Worm (Caenorhabditis elegans) whole organism, young adult: ENCODE results near the gene algn-13.
A peak's percentile ranks its signal among the peaks of the same experiment; 100 is the strongest.

Experiments used
- B0019.2 ChIP-seq: fragments of 200-800 bp; sonication (Bioruptor generic); conservative IDR thresholded peaks from 2 replicates; pipeline ENCODE4 v1.3.6; 2022; ENCODE audit warnings: missing genetic modification reagents, missing genetic modification characterization, missing compliant biosample characterization
- D2030.7 ChIP-seq: fragments of 200-800 bp; sonication (Bioruptor generic); IDR thresholded peaks from 2 replicates; pipeline ENCODE4 v1.3.6; 2022; ENCODE audit warnings: missing genetic modification reagents, missing genetic modification characterization, missing compliant biosample characterization
- F10E7.11 ChIP-seq: sonication (generic microtip); optimal IDR thresholded peaks from 2 replicates; lab custom pipeline; 2017; ENCODE audit warnings: mild to moderate bottlenecking, missing genetic modification characterization, moderate library complexity, missing compliant biosample characterization
- K11D2.4 ChIP-seq: fragments of 200-800 bp; sonication (Bioruptor generic); IDR thresholded peaks from 2 replicates; pipeline ENCODE4 v1.3.6; 2022; ENCODE audit warnings: missing genetic modification reagents, missing genetic modification characterization, missing compliant biosample characterization
- Y56A3A.18 ChIP-seq: fragments of 200-800 bp; sonication (Bioruptor generic); IDR thresholded peaks from 2 replicates; pipeline ENCODE4 v1.3.6; 2022; ENCODE audit warnings: missing genetic modification reagents, missing genetic modification characterization, missing compliant biosample characterization
- Y79H2A.3 ChIP-seq: fragments of 200-800 bp; sonication (Bioruptor generic); conservative IDR thresholded peaks from 2 replicates; pipeline ENCODE4 v1.3.6; 2022; ENCODE audit warnings: missing genetic modification reagents, missing genetic modification characterization, missing compliant biosample characterization
- ZK185.1 ChIP-seq: sonication (generic microtip); optimal IDR thresholded peaks from 2 replicates; lab custom pipeline; 2016; ENCODE audit warnings: mild to moderate bottlenecking, missing genetic modification characterization, missing compliant biosample characterization; ENCODE audit not compliant: poor library complexity, severe bottlenecking
- akir-1 ChIP-seq: fragments of 200-800 bp; sonication (Bioruptor generic); optimal IDR thresholded peaks from 2 replicates; lab custom pipeline; 2018; ENCODE audit warnings: mild to moderate bottlenecking, missing genetic modification characterization, moderate library complexity, missing compliant biosample characterization
- aptf-2 ChIP-seq: fragments of 200-800 bp; sonication (Bioruptor generic); conservative IDR thresholded peaks from 2 replicates; pipeline ENCODE4 v1.3.6; 2022; ENCODE audit warnings: missing genetic modification reagents, missing genetic modification characterization, missing compliant biosample characterization
- bed-1 ChIP-seq: fragments of 200-800 bp; sonication (Bioruptor generic); IDR thresholded peaks from 2 replicates; pipeline ENCODE4 v1.3.6; 2022; ENCODE audit warnings: missing genetic modification reagents, missing genetic modification characterization, missing compliant biosample characterization
- bed-2 ChIP-seq: fragments of 200-800 bp; sonication (Bioruptor generic); IDR thresholded peaks from 2 replicates; pipeline ENCODE4 v1.3.6; 2022; ENCODE audit warnings: missing genetic modification reagents, missing genetic modification characterization, missing compliant biosample characterization
- die-1 ChIP-seq: sonication (generic microtip); optimal IDR thresholded peaks from 2 replicates; lab custom pipeline; 2016; ENCODE audit warnings: missing genotype, mild to moderate bottlenecking, missing genetic modification characterization, missing compliant biosample characterization
- dpl-1 ChIP-seq: fragments of 150-350 bp; optimal IDR thresholded peaks from 2 replicates; lab custom pipeline; 2014; ENCODE audit warnings: missing biosample characterization, missing genetic modification reagents, missing genetic modification characterization
- egl-44 ChIP-seq: fragments of 200-800 bp; sonication (Bioruptor generic); IDR thresholded peaks from 2 replicates; pipeline ENCODE4 v1.3.6; 2022; ENCODE audit warnings: missing genetic modification reagents, missing genetic modification characterization, missing compliant biosample characterization
- fkh-3 ChIP-seq: sonication (generic microtip); optimal IDR thresholded peaks from 2 replicates; lab custom pipeline; 2016; ENCODE audit warnings: mild to moderate bottlenecking, missing genetic modification characterization, missing compliant biosample characterization
- him-1 ChIP-seq: sonication (generic microtip); optimal IDR thresholded peaks from 2 replicates; lab custom pipeline; 2016; ENCODE audit warnings: missing genotype, missing genetic modification reagents, missing genetic modification characterization, missing compliant biosample characterization
- hlh-12 ChIP-seq: sonication (generic microtip); optimal IDR thresholded peaks from 2 replicates; lab custom pipeline; 2016; ENCODE audit warnings: missing genetic modification characterization, missing compliant biosample characterization
- lin-54 ChIP-seq: fragments of 200-800 bp; sonication (Bioruptor generic); optimal IDR thresholded peaks from 2 replicates; lab custom pipeline; 2018; ENCODE audit warnings: mild to moderate bottlenecking, missing genetic modification characterization, missing compliant biosample characterization
- lir-1 ChIP-seq: fragments of 200-800 bp; sonication (Bioruptor generic); conservative IDR thresholded peaks from 2 replicates; pipeline ENCODE4 v1.3.6; 2022; ENCODE audit warnings: missing genetic modification reagents, missing genetic modification characterization, missing compliant biosample characterization
- madf-3 ChIP-seq: fragments of 200-800 bp; sonication (Bioruptor generic); IDR thresholded peaks from 2 replicates; pipeline ENCODE4 v1.3.6; 2022; ENCODE audit warnings: missing genetic modification reagents, missing genetic modification characterization, missing compliant biosample characterization
- mes-4 ChIP-seq: sonication (generic microtip); optimal IDR thresholded peaks from 2 replicates; lab custom pipeline; 2016; ENCODE audit warnings: missing genotype, missing genetic modification characterization, missing compliant biosample characterization
- nfya-2 ChIP-seq: fragments of 200-800 bp; sonication (Bioruptor generic); IDR thresholded peaks from 2 replicates; pipeline ENCODE4 v1.3.6; 2022; ENCODE audit warnings: missing genetic modification reagents, missing genetic modification characterization, missing compliant biosample characterization
- nhr-90 ChIP-seq: sonication (generic microtip); optimal IDR thresholded peaks from 2 replicates; lab custom pipeline; 2016; ENCODE audit warnings: missing genotype, mild to moderate bottlenecking, missing genetic modification characterization, missing compliant biosample characterization
- rpc-1 ChIP-seq, 2 experiments: fragments of 150-350 bp in 1 of 2; sonication (generic microtip) in 1 of 2; optimal IDR thresholded peaks; 2 replicates each; lab custom pipeline; 2014 to 2018; ENCODE audit warnings: missing biosample characterization in 1 of 2, missing genetic modification characterization in 1 of 2, missing genetic modification reagents in 1 of 2, missing genotype in 1 of 2
- sdz-38 ChIP-seq: sonication (generic microtip); optimal IDR thresholded peaks from 2 replicates; lab custom pipeline; 2016; ENCODE audit warnings: missing genotype, missing genetic modification characterization, missing compliant biosample characterization
- tbx-9 ChIP-seq: sonication (generic microtip); optimal IDR thresholded peaks from 2 replicates; lab custom pipeline; 2016; ENCODE audit warnings: borderline replicate concordance, missing genetic modification characterization, inconsistent platforms, missing compliant biosample characterization
- unc-130 ChIP-seq: sonication (generic microtip); optimal IDR thresholded peaks from 2 replicates; lab custom pipeline; 2016; ENCODE audit warnings: missing genetic modification reagents, missing genetic modification characterization, missing compliant biosample characterization
- ztf-26 ChIP-seq: sonication (generic microtip); optimal IDR thresholded peaks from 2 replicates; lab custom pipeline; 2017; ENCODE audit warnings: missing genetic modification characterization, missing compliant biosample characterization
- ztf-6 ChIP-seq: fragments of 200-800 bp; sonication (Bioruptor generic); IDR thresholded peaks from 2 replicates; pipeline ENCODE4 v1.3.6; 2022; ENCODE audit warnings: missing genetic modification reagents, missing genetic modification characterization, missing compliant biosample characterization

Gene algn-13

DNA sequence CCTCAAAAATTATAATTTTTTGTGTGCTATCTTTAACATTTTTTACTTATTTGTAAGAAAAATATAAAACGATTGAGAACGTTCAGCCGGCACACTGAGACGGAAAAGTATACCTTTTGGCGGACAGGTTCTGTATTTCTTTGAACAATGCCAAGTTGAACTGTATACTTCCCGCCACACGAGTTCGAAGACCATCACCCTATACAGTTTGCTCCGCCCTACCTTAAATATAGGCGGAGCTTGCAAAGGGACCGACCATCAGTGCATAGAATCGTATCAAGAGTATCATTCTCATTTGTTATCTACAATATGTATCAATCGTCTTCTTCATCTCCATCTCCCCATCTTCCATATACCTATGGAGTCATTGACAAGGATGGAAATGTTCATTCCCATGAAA lies 23.1 kb upstream of the algn-13 start, which contains the start of gene end-1:
Gene end-1 (plus strand): TSS at position 301 of the 400 bp plus-strand sequence.
- TF ChIP-seq lir-1 (GFP tag; lab: Robert Waterston, UW) (no peak), akir-1 (no peak), hlh-12 (tag; lab: Kevin White, UChicago) (no peak)

ce11 chrV:13981677-13982076 lies 19.9 kb upstream of the algn-13 start:
- TF ChIP-seq unc-130 (no peak), him-1 (tag; lab: Kevin White, UChicago) (no peak), ztf-26 (tag; lab: Kevin White, UChicago) (no peak), mes-4 (no peak), madf-3 (GFP tag; lab: Robert Waterston, UW) (no peak), bed-2 (GFP tag; lab: Robert Waterston, UW) (no peak), bed-1 (no peak), F10E7.11 (tag; lab: Kevin White, UChicago) (no peak), aptf-2 (GFP tag; lab: Robert Waterston, UW) (no peak), D2030.7 (GFP tag; lab: Robert Waterston, UW) (no peak), K11D2.4 (GFP tag; lab: Robert Waterston, UW) (no peak), lin-54 (no peak), ZK185.1 (tag; lab: Kevin White, UChicago) (no peak), fkh-3 (tag; lab: Kevin White, UChicago) (no peak), rpc-1 (optimal IDR thresholded peaks at IDR 0.05; lab: Kevin White, UChicago) (no peak), rpc-1 (tag; optimal IDR thresholded peaks at IDR 0.05; lab: Kevin White, UChicago) (no peak), tbx-9 (tag; lab: Kevin White, UChicago) (no peak)

DNA sequence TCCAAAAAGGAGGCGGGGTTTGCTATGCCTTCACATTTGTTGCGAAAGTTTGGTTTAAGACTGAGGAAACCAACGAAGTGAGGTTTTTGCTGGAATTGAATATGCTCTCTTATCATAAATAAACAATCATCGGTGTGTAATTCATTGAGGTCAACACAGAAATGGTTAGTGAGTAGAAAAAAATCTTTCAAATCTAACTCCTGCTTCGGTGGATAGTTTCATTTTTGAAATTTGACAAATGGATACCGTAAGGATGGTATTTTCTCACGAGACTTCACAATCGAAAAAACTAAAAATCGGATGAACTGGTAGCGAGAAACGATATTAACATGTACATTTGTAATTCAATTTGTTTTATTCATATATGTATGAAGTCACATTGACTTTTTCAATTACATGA lies 19.0 kb upstream of the algn-13 start, which contains the start of gene eol-1:
Gene eol-1 (minus strand): TSS at position 101 of the 400 bp plus-strand sequence.
- TF ChIP-seq nhr-90 = no peak
- no peak for TF ChIP-seq B0019.2 (GFP tag; lab: Robert Waterston, UW)
- TF ChIP-seq die-1 (tag; lab: Kevin White, UChicago) = no peak
- TF ChIP-seq ztf-6 (GFP tag; lab: Robert Waterston, UW) = no peak
- TF ChIP-seq bed-1 = no peak

DNA sequence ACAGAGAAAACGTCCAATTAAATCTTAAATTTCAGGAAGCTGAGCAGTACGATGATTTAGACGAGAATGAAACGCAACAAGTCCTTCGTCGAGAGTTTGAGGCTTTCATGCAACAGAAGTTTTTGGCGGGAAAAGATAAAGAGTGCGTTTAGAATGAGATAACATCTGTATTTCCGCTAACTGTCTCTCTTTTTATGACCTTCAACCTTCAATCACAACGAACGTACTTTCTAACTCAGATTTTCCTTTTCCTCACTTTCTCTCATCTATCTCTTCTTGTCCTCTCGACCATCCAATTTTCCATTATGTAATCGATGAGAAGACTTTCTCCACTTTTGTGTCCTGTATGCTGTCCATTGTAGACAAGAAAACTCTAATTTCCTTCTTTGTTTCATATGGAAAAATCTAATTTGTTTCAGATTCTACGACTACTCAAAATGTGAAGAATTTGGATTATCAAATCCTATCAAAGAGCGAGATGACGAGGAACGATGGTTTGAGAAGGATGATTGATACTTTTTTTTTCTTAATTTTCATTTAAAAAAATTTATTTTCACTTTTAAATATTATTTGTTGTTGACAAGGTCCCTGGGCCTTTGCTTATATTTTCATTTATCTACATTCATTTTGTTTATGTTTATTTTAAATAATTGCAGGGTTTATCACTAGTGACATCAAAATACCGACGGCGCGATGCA lies 1.7 kb upstream of the algn-13 start, which contains the start of gene sao-1:
Gene sao-1 (plus strand): TSS at position 648 of the 698 bp plus-strand sequence.
- TF ChIP-seq Y79H2A.3 (GFP tag; lab: Robert Waterston, UW) = 0 out of 2 replicates have a peak, but pooled peaks have one; percentile 22
- TF ChIP-seq akir-1 = no peak
- TF ChIP-seq sdz-38 (tag; lab: Kevin White, UChicago) = no peak

DNA sequence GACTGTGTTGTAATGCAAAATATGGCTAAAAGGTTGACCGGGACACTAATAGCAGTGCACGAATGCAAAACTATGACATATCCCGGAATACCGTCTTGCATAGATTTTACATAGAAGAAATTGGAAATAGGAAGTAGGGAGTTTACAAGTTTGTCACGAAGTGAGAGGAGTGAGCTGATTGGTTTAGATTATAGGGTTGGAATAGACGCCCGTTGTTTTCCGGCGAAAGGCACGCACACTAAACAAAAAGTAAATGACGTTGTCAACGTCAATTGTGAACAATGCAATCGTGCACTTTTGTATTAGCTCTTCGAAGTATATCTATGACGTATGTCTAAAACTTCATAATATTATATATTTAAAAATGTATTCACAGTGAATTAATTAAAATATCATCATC lies 861 bp downstream of the algn-13 start, which contains the start of gene srh-24:
Gene srh-24 (minus strand): TSS at position 101 of the 400 bp plus-strand sequence.
- no peak for TF ChIP-seq nfya-2 (GFP tag; lab: Robert Waterston, UW)
- 0 out of 2 replicates have a peak, but pooled peaks have one; percentile 14 for TF ChIP-seq egl-44 (GFP tag; lab: Robert Waterston, UW)
- no peak for TF ChIP-seq dpl-1 (GFP tag; lab: Kevin White, UChicago)
- no peak for TF ChIP-seq K11D2.4 (GFP tag; lab: Robert Waterston, UW)
- no peak for TF ChIP-seq Y56A3A.18 (GFP tag; lab: Robert Waterston, UW)
- TF ChIP-seq, all 124 proteins: peak for 1
